Worm (Caenorhabditis elegans): ENCODE measurements around the gene athp-2.
A peak's percentile ranks its signal among the peaks of the same experiment; 100 is the strongest.

Gene athp-2

ce11 chrII:4378195-4378594 is 38.2 kb downstream of the athp-2 start, which contains the start of gene B0286.1:
B0286.1 (plus strand) TSS chrII:4378495.
- no peak for TF ChIP-seq elt-3 (tag; optimal IDR thresholded peaks at IDR 0.05)
- no peak for TF ChIP-seq nfya-1 (tag; optimal IDR thresholded peaks at IDR 0.05; ENCODE audit: insufficient read depth)
- no peak for TF ChIP-seq mdl-1 (tag; optimal IDR thresholded peaks at IDR 0.05)
- no peak for TF ChIP-seq elt-2 (tag; optimal IDR thresholded peaks at IDR 0.05)
- TF ChIP-seq egl-5 (tag; optimal IDR thresholded peaks at IDR 0.05) = no peak
- TF ChIP-seq zag-1 (tag; optimal IDR thresholded peaks at IDR 0.05) = no peak
- TF ChIP-seq sea-2 (GFP tag; optimal IDR thresholded peaks at IDR 0.05) = no peak
- no peak for TF ChIP-seq skn-1 (tag; optimal IDR thresholded peaks at IDR 0.05)

ce11 chrII:4383306-4383705 is 43.3 kb downstream of the athp-2 start, which contains the start of gene fkh-6:
fkh-6 (minus strand) TSS chrII:4383406.
- TF ChIP-seq nhr-12 (tag; optimal IDR thresholded peaks at IDR 0.05) = no peak
- TF ChIP-seq egl-5 (tag; optimal IDR thresholded peaks at IDR 0.05) = no peak
- TF ChIP-seq jun-1 (tag; optimal IDR thresholded peaks at IDR 0.05) = no peak
- no peak for TF ChIP-seq sea-2 (GFP tag; optimal IDR thresholded peaks at IDR 0.05)
- no peak for TF ChIP-seq mml-1 (tag; optimal IDR thresholded peaks at IDR 0.05)

ce11 chrII:4391072-4391471 is 51.1 kb downstream of the athp-2 start:
- no peak for TF ChIP-seq elt-2 (tag; optimal IDR thresholded peaks at IDR 0.05)

- peak; percentile 16 for TF ChIP-seq nhr-23 (tag; optimal IDR thresholded peaks at IDR 0.05)
- TF ChIP-seq nhr-25 (tag; optimal IDR thresholded peaks at IDR 0.05) = peak; percentile 91
- no peak for TF ChIP-seq unc-39 (tag; optimal IDR thresholded peaks at IDR 0.05)
- peak; percentile 15 for TF ChIP-seq elt-1 (tag; optimal IDR thresholded peaks at IDR 0.05)
Observed at ce11 chrII:4392526-4393057, 52.6 kb downstream of the athp-2 start, which contains the start of gene mlt-7. mlt-7 (plus strand) TSS chrII:4393007.

ce11 chrII:4394438-4394837 is 54.5 kb downstream of the athp-2 start:
- TF ChIP-seq nhr-23 (tag; optimal IDR thresholded peaks at IDR 0.05) = no peak
- TF ChIP-seq mml-1 (tag; optimal IDR thresholded peaks at IDR 0.05) = no peak
- TF ChIP-seq fkh-10 (GFP tag; optimal IDR thresholded peaks at IDR 0.05) = no peak
- TF ChIP-seq lin-39 (tag; optimal IDR thresholded peaks at IDR 0.05) = no peak
- no peak for TF ChIP-seq ceh-82 (tag; optimal IDR thresholded peaks at IDR 0.05)
- TF ChIP-seq unc-62 (GFP tag; optimal IDR thresholded peaks at IDR 0.05) = no peak
- no peak for TF ChIP-seq nhr-12 (tag; optimal IDR thresholded peaks at IDR 0.05)
- TF ChIP-seq nhr-76 (tag; optimal IDR thresholded peaks at IDR 0.05) = no peak
- TF ChIP-seq mdl-1 (tag; optimal IDR thresholded peaks at IDR 0.05) = no peak
- no peak for TF ChIP-seq elt-2 (tag; optimal IDR thresholded peaks at IDR 0.05)
- TF ChIP-seq ZK546.5 (tag; optimal IDR thresholded peaks at IDR 0.05) = no peak
- no peak for TF ChIP-seq ceh-28 (tag; optimal IDR thresholded peaks at IDR 0.05)
- TF ChIP-seq nhr-43 (tag; optimal IDR thresholded peaks at IDR 0.05; ENCODE audit: poor library complexity, severe bottlenecking) = no peak
- TF ChIP-seq egl-5 (tag; optimal IDR thresholded peaks at IDR 0.05) = no peak
- TF ChIP-seq nhr-28 (tag; optimal IDR thresholded peaks at IDR 0.05) = no peak
